Worm (Caenorhabditis elegans) whole organism, L4/young adult: ENCODE data around the gene T24C12.4.

Source experiments
- dao-5 ChIP-seq: sonication (generic microtip); optimal IDR thresholded peaks from 2 replicates; lab custom pipeline; 2016; ENCODE audit warnings: missing genotype, missing genetic modification characterization, moderate library complexity, missing compliant biosample characterization
- him-1 ChIP-seq: sonication (generic microtip); optimal IDR thresholded peaks from 2 replicates; lab custom pipeline; 2016; ENCODE audit warnings: missing genotype, missing genetic modification reagents, missing genetic modification characterization, missing compliant biosample characterization

ce11 chrX:2188885-2189284 lies 16.0 kb downstream of the T24C12.4 start:
- TF ChIP-seq him-1 (tag; lab: Kevin White, UChicago) = no peak
- no peak for TF ChIP-seq dao-5
